Worm (Caenorhabditis elegans): ENCODE results near the gene F40B5.2.
"Not testable (repeated sequence)": the region's sequence is repeated elsewhere in the genome, so short reads cannot be mapped to it uniquely, and the experiment has no call there.

The F40B5.2 gene

ce11 chrX:8410754-8411153 is 43.1 kb downstream of the F40B5.2 start, which contains the start of gene F08F1.9:
TSS of gene F08F1.9 (minus strand) at chrX:8410854.
- not testable (repeated sequence) for TF ChIP-seq set-16 (GFP tag; IDR thresholded peaks at IDR 0.05); nhr-48 (tag; optimal IDR thresholded peaks at IDR 0.05); duxl-1 (tag; optimal IDR thresholded peaks at IDR 0.05; ENCODE audit: poor library complexity)

DNA sequence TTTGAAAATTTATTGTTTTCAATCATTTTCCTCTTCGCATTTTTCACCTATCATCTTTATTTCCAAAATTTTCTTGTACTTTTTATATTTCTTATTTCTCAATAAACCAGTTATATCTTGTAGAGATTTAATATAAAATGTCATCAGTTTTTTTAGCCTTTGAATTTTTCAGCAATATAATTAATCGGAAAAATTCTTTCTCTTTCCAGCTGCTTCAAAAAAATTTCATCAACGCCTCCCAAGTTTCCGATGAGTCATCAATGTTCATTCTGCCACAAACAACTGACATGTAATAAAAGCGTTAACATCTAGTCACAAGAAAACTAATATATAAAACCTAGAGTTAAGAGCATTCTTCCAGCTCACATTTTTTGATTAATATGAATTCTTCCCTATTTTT is 45.5 kb downstream of the F40B5.2 start, which contains the start of gene F08F1.4:
TSS of gene F08F1.4 (plus strand) at position 301 of the 400 bp plus-strand sequence.
- TF ChIP-seq skn-1 (tag; optimal IDR thresholded peaks at IDR 0.05), result no peak
- peak; percentile 40 for TF ChIP-seq aha-1 (tag)

ce11 chrX:8416819-8417218 is 49.2 kb downstream of the F40B5.2 start, which contains the start of gene ced-8:
TSS of gene ced-8 (minus strand) at chrX:8416919.
- TF ChIP-seq D1046.2 (GFP tag; IDR thresholded peaks at IDR 0.05) (no peak), nhr-77 (tag; optimal IDR thresholded peaks at IDR 0.05) (no peak), ceh-44 (GFP tag; IDR thresholded peaks at IDR 0.05) (no peak), unc-39 (tag; optimal IDR thresholded peaks at IDR 0.05) (no peak), ces-1 (GFP tag; optimal IDR thresholded peaks at IDR 0.05) (no peak), hif-1 (tag; optimal IDR thresholded peaks at IDR 0.05) (no peak), spr-1 (tag; optimal IDR thresholded peaks at IDR 0.05) (no peak), pha-4 (GFP tag; IDR thresholded peaks at IDR 0.05) (no peak), pha-4 (tag; optimal IDR thresholded peaks at IDR 0.05) (no peak), fos-1 (tag; optimal IDR thresholded peaks at IDR 0.05) (no peak), nhr-41 (GFP tag; IDR thresholded peaks at IDR 0.05) (no peak), nhr-25 (tag; optimal IDR thresholded peaks at IDR 0.05; ENCODE audit: borderline replicate concordance, insufficient read depth) (no peak)

DNA sequence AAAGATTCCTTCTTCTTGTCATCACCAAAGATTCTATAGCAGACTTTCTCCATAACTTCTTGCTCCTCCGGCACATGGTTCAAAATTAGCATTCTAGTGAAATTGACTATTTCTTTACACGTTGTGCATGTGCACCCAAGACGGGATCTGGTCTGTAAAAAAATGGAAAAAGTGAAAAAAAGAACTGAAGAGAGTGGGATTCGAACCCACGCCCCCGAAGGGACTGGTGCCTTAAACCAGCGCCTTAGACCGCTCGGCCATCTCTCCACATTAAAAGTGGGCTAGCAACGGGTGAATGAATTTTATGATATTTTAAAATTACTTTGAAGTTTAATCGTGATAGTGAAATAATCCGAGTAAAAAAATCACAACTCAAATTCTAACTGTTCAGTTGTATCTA is 50.1 kb downstream of the F40B5.2 start:
- no peak for TF ChIP-seq saeg-2 (GFP tag; IDR thresholded peaks at IDR 0.05)
- no peak for TF ChIP-seq mxl-3 (GFP tag; optimal IDR thresholded peaks at IDR 0.05)
- TF ChIP-seq Y105C5A.15 (GFP tag; IDR thresholded peaks at IDR 0.05), result no peak
- TF ChIP-seq dmd-8 (GFP tag; IDR thresholded peaks at IDR 0.05), result peak; percentile 80
- no peak for TF ChIP-seq ceh-62 (tag; optimal IDR thresholded peaks at IDR 0.05)
- 0 out of 2 replicates have a peak, but pooled peaks have one; percentile 42 for TF ChIP-seq Y48G9A.11 (GFP tag; IDR thresholded peaks at IDR 0.05)
- 0 out of 2 replicates have a peak, but pooled peaks have one; percentile 23 for TF ChIP-seq vab-7 (GFP tag; IDR thresholded peaks at IDR 0.05)
- TF ChIP-seq mdl-1 (tag; optimal IDR thresholded peaks at IDR 0.05), result no peak
- TF ChIP-seq mes-2 (tag; optimal IDR thresholded peaks at IDR 0.05; ENCODE audit: poor library complexity, severe bottlenecking), result peak; percentile 38
- TF ChIP-seq nhr-41 (GFP tag; IDR thresholded peaks at IDR 0.05), result no peak
- peak in 1 of 2 experiments; percentile 23 for TF ChIP-seq unc-62 (GFP tag; optimal IDR thresholded peaks at IDR 0.05 in 1 of 2)
- no peak for TF ChIP-seq unc-62 (tag; optimal IDR thresholded peaks at IDR 0.05)
- TF ChIP-seq lin-29 (GFP tag; IDR thresholded peaks at IDR 0.05), result no peak
- TF ChIP-seq lim-7 (GFP tag; IDR thresholded peaks at IDR 0.05), result peak; percentile 69; the same call in 1 of the 2 replicates
- no peak for TF ChIP-seq ZK337.2 (GFP tag; IDR thresholded peaks at IDR 0.05)
- no peak for TF ChIP-seq ctbp-1 (GFP tag; IDR thresholded peaks at IDR 0.05)
- TF ChIP-seq nhr-111 (GFP tag; optimal IDR thresholded peaks at IDR 0.05), result no peak
- TF ChIP-seq attf-4 (tag; optimal IDR thresholded peaks at IDR 0.05), result no peak
- TF ChIP-seq lin-1 (GFP tag; IDR thresholded peaks at IDR 0.05), result no peak
- no peak for TF ChIP-seq F10B5.3 (tag; optimal IDR thresholded peaks at IDR 0.05)
- no peak for TF ChIP-seq duxl-1 (tag; optimal IDR thresholded peaks at IDR 0.05; ENCODE audit: poor library complexity)
- TF ChIP-seq Y5F2A.4 (GFP tag; optimal IDR thresholded peaks at IDR 0.05), result no peak
- TF ChIP-seq php-3 (GFP tag; IDR thresholded peaks at IDR 0.05), result no peak
- no peak for TF ChIP-seq madf-5 (GFP tag; IDR thresholded peaks at IDR 0.05)
- no peak for TF ChIP-seq hmg-1.1 (GFP tag; IDR thresholded peaks at IDR 0.05)
- TF ChIP-seq dmd-6 (GFP tag; IDR thresholded peaks at IDR 0.05), result no peak; the same call in 1 of the 2 replicates
- no peak for TF ChIP-seq nhr-237 (tag; optimal IDR thresholded peaks at IDR 0.05)
- peak; percentile 13; the same call in 1 of the 2 replicates for TF ChIP-seq tra-1 (GFP tag; IDR thresholded peaks at IDR 0.05)
- no peak for TF ChIP-seq aly-2 (tag; optimal IDR thresholded peaks at IDR 0.05)
- 0 out of 2 replicates have a peak, but pooled peaks have one; percentile 21 for TF ChIP-seq mdt-29 (GFP tag; IDR thresholded peaks at IDR 0.05)
- peak; percentile 67 for TF ChIP-seq snpc-1.2 (GFP tag; IDR thresholded peaks at IDR 0.05)

Measured in whole organism, L4 larva.